Fruit fly (Drosophila melanogaster) whole organism, adult: ENCODE measurements around the gene AGO2.

Source experiments
- CG11617 ChIP-seq: fragments of 200-800 bp; sonication (Bioruptor generic); optimal IDR thresholded peaks from 2 replicates; lab custom pipeline; 2017; ENCODE audit warnings: mild to moderate bottlenecking, missing biosample characterization, missing genetic modification reagents, missing genetic modification characterization
- CG12768 ChIP-seq: fragments of 200-800 bp; sonication (Bioruptor generic); optimal IDR thresholded peaks from 2 replicates; lab custom pipeline; 2017; ENCODE audit warnings: missing biosample characterization, missing genetic modification characterization, mild to moderate bottlenecking, moderate library complexity, missing genetic modification reagents
- CG14711 ChIP-seq: fragments of 200-800 bp; sonication (Bioruptor generic); optimal IDR thresholded peaks from 2 replicates; lab custom pipeline; 2018; ENCODE audit warnings: missing biosample characterization, mild to moderate bottlenecking, missing genetic modification characterization, moderate library complexity
- CG1620 ChIP-seq: fragments of 200-800 bp; sonication (Bioruptor generic); optimal IDR thresholded peaks from 2 replicates; lab custom pipeline; 2016; ENCODE audit warnings: missing biosample characterization, missing genetic modification characterization
- CG33017 ChIP-seq: fragments of 200-800 bp; sonication (Bioruptor generic); optimal IDR thresholded peaks from 2 replicates; lab custom pipeline; 2018; ENCODE audit warnings: missing biosample characterization, mild to moderate bottlenecking, missing genetic modification characterization, moderate library complexity
- CG5204 ChIP-seq: fragments of 200-800 bp; sonication (Bioruptor generic); optimal IDR thresholded peaks from 2 replicates; lab custom pipeline; 2016; ENCODE audit warnings: missing biosample characterization, missing genetic modification characterization
- CG7045 ChIP-seq: fragments of 200-800 bp; sonication (Bioruptor generic); optimal IDR thresholded peaks from 2 replicates; lab custom pipeline; 2017; ENCODE audit warnings: missing biosample characterization, mild to moderate bottlenecking, missing genetic modification characterization
- CG7101 ChIP-seq: fragments of 200-800 bp; sonication (Bioruptor generic); optimal IDR thresholded peaks from 2 replicates; lab custom pipeline; 2018; ENCODE audit warnings: missing biosample characterization, mild to moderate bottlenecking, missing genetic modification characterization, moderate library complexity
- Clk ChIP-seq: fragments of 200-800 bp; sonication (Bioruptor generic); optimal IDR thresholded peaks from 2 replicates; lab custom pipeline; 2017; ENCODE audit warnings: missing biosample characterization, missing genetic modification characterization
- Crg-1 ChIP-seq: fragments of 200-800 bp; sonication (Bioruptor generic); optimal IDR thresholded peaks from 2 replicates; lab custom pipeline; 2016; ENCODE audit warnings: missing biosample characterization, missing genetic modification characterization
- Hr96 ChIP-seq: fragments of 200-800 bp; sonication (Bioruptor generic); optimal IDR thresholded peaks from 2 replicates; lab custom pipeline; 2016; ENCODE audit warnings: missing biosample characterization, missing genetic modification characterization
- Mnt ChIP-seq: fragments of 200-800 bp; sonication (Bioruptor generic); optimal IDR thresholded peaks from 2 replicates; lab custom pipeline; 2016; ENCODE audit warnings: missing biosample characterization, mild to moderate bottlenecking, missing genetic modification characterization
- bab1 ChIP-seq: fragments of 200-800 bp; sonication (Bioruptor generic); optimal IDR thresholded peaks from 3 replicates; lab custom pipeline; 2019; ENCODE audit warnings: missing biosample characterization, mild to moderate bottlenecking, missing genetic modification characterization, moderate library complexity
- cic ChIP-seq: fragments of 200-800 bp; sonication (Bioruptor generic); optimal IDR thresholded peaks from 2 replicates; lab custom pipeline; 2017; ENCODE audit warnings: missing biosample characterization, mild to moderate bottlenecking, missing genetic modification characterization, moderate library complexity
- cnc ChIP-seq, 2 experiments: fragments of >200 bp; optimal IDR thresholded peaks; 2 replicates each; lab custom pipeline; 2017
- kay ChIP-seq: fragments of 200-800 bp; sonication (Bioruptor generic); peaks from one replicate; lab custom pipeline; 2016; ENCODE audit warnings: missing biosample characterization, missing genetic modification characterization, borderline replicate concordance
- ovo ChIP-seq: fragments of 200-800 bp; sonication (Bioruptor generic); optimal IDR thresholded peaks from 2 replicates; lab custom pipeline; 2016; ENCODE audit warnings: missing biosample characterization, missing genetic modification characterization
- pad ChIP-seq: fragments of 200-800 bp; sonication (Bioruptor generic); optimal IDR thresholded peaks from 3 replicates; lab custom pipeline; 2017; ENCODE audit warnings: missing biosample characterization, missing genetic modification characterization, mild to moderate bottlenecking, moderate library complexity, missing genetic modification reagents
- tj ChIP-seq: fragments of 200-800 bp; sonication (Bioruptor generic); optimal IDR thresholded peaks from 3 replicates; lab custom pipeline; 2017; ENCODE audit warnings: missing biosample characterization, mild to moderate bottlenecking, missing genetic modification characterization, moderate library complexity
- toe ChIP-seq: fragments of 200-800 bp; sonication (Bioruptor generic); optimal IDR thresholded peaks from 2 replicates; lab custom pipeline; 2016; ENCODE audit warnings: missing biosample characterization, missing genetic modification characterization

The AGO2 gene

DNA sequence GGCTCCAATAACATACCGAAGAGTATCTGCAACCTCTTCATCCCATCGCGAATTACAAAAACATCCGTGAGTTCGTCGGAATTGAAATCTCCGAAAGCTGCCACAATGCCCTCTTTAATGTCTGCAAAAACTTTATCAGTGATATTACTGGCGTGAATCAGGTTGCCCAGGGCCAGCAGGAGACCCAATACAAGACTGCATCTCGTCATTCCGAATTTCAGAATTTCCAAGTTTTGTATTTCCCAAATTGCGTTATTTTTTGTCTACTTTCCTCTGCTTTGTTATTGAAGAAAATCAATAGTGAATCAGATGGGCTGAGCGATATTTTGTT lies 8.8 kb downstream of the AGO2 start:
- TF ChIP-seq kay (GFP tag; lab: Kevin White, UChicago) (no peak), ovo (GFP tag; lab: Kevin White, UChicago) (no peak), CG5204 (GFP tag; lab: Kevin White, UChicago) (no peak), bab1 (GFP tag; lab: Kevin White, UChicago) (no peak)

dm6 chr3L:15563058-15563850 lies 9.3 kb downstream of the AGO2 start, which contains the start of the genes CG7739 and SCCRO:
Gene CG7739, minus strand, starts transcription at chr3L:15563065.
Gene SCCRO, plus strand, starts transcription at chr3L:15563427.
- TF ChIP-seq CG33017 (tag; lab: Kevin White, UChicago) (peak; percentile 60), CG14711 (tag; lab: Kevin White, UChicago) (peak; percentile 63), pad (peak; percentile 6), CG5204 (GFP tag; lab: Kevin White, UChicago) (no peak), Crg-1 (GFP tag; lab: Kevin White, UChicago) (peak; percentile 3), CG7101 (tag; lab: Kevin White, UChicago) (peak; percentile 75), cic (GFP tag; lab: Kevin White, UChicago) (no peak), CG11617 (GFP tag; lab: Kevin White, UChicago) (peak; percentile 46), cnc (optimal IDR thresholded peaks at IDR 0.05; lab: Kevin White, UChicago) (no peak), tj (GFP tag; lab: Kevin White, UChicago) (no peak), toe (GFP tag; lab: Kevin White, UChicago) (no peak), CG12768 (GFP tag; lab: Kevin White, UChicago) (no peak), bab1 (GFP tag; lab: Kevin White, UChicago) (peak; percentile 45), CG7045 (peak; percentile 39), Mnt (GFP tag; lab: Kevin White, UChicago) (peak; percentile 16), Hr96 (GFP tag; lab: Kevin White, UChicago) (no peak), CG1620 (GFP tag; lab: Kevin White, UChicago) (peak; percentile 65), ovo (GFP tag; lab: Kevin White, UChicago) (peak; percentile 39), Clk (GFP tag; lab: Kevin White, UChicago) (no peak), kay (GFP tag; lab: Kevin White, UChicago) (peak; percentile 94)

DNA sequence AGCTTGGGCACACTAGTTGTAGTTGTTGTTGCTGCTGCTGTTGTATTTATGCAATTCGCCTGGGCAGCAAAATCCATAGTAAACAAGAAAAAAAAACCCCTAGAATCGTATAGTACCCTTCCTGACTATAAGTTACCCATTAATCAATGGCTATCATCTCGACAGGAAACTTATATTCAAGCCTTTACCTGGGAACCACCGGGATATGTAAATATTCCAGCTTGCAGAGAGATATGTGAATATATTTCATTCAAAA lies 9.9 kb downstream of the AGO2 start:
- TF ChIP-seq toe (GFP tag; lab: Kevin White, UChicago), result no peak
- peak; percentile 56 for TF ChIP-seq tj (GFP tag; lab: Kevin White, UChicago)

DNA sequence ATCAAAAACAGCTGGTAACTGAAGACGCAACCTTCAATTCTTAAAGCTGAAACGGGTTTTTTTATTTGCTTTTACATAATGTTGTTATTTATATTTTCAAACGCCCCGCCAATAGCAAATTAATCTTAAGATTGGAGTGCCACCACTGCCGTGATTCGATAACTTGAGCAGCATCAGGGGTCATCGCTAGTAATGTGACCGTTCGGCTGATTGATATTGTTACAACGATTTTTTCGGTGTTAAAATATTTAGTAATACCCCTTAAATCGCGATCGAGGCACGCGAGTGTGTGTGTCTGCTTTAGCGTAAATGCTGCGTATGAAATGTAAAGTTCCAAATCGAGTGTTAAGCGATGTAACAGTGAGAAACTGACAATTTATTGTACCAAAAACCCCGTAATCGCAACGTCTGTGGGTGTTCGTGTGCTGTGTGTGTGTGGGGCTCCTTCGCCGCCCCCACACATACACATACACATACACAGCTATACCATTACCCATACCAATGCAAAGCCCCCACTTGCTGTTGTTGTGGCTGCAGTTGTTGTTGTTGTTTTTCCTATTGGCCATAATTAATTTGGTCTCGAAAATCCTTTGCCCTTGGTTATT lies 12.0 kb downstream of the AGO2 start, which contains the start of gene dop:
Gene dop (plus strand): TSS at position 185 of the 605 bp plus-strand sequence.
- no peak for TF ChIP-seq CG11617 (GFP tag; lab: Kevin White, UChicago)
- TF ChIP-seq CG7101 (tag; lab: Kevin White, UChicago), result no peak
- TF ChIP-seq CG1620 (GFP tag; lab: Kevin White, UChicago), result no peak
- no peak for TF ChIP-seq Clk (GFP tag; lab: Kevin White, UChicago)
- peak; percentile 9 for TF ChIP-seq CG14711 (tag; lab: Kevin White, UChicago)
- no peak for TF ChIP-seq ovo (GFP tag; lab: Kevin White, UChicago)
- TF ChIP-seq CG33017 (tag; lab: Kevin White, UChicago), result no peak
- no peak for TF ChIP-seq tj (GFP tag; lab: Kevin White, UChicago)
- peak; percentile 6 for TF ChIP-seq Mnt (GFP tag; lab: Kevin White, UChicago)
- TF ChIP-seq CG5204 (GFP tag; lab: Kevin White, UChicago), result no peak
- TF ChIP-seq cic (GFP tag; lab: Kevin White, UChicago), result no peak
- peak; percentile 48 for TF ChIP-seq Crg-1 (GFP tag; lab: Kevin White, UChicago)
- no peak for TF ChIP-seq CG7045
- peak; percentile 13 for TF ChIP-seq kay (GFP tag; lab: Kevin White, UChicago)
- peak; percentile 53 for TF ChIP-seq Hr96 (GFP tag; lab: Kevin White, UChicago)
- TF ChIP-seq pad, result peak; percentile 52
- TF ChIP-seq CG12768 (GFP tag; lab: Kevin White, UChicago), result no peak
- no peak for TF ChIP-seq cnc (optimal IDR thresholded peaks at IDR 0.05; lab: Kevin White, UChicago)
- peak; percentile 69 for TF ChIP-seq toe (GFP tag; lab: Kevin White, UChicago)
- peak; percentile 26 for TF ChIP-seq bab1 (GFP tag; lab: Kevin White, UChicago)

dm6 chr3L:15566484-15566955 lies 12.6 kb downstream of the AGO2 start:
- peak; percentile 98 for TF ChIP-seq cic (GFP tag; lab: Kevin White, UChicago)
- TF ChIP-seq CG33017 (tag; lab: Kevin White, UChicago), result peak; percentile 87
- TF ChIP-seq CG7101 (tag; lab: Kevin White, UChicago), result peak; percentile 75
- TF ChIP-seq toe (GFP tag; lab: Kevin White, UChicago), result no peak
- peak; percentile 74 for TF ChIP-seq CG11617 (GFP tag; lab: Kevin White, UChicago)
- TF ChIP-seq CG12768 (GFP tag; lab: Kevin White, UChicago), result peak; percentile 86
- peak; percentile 74 for TF ChIP-seq Mnt (GFP tag; lab: Kevin White, UChicago)
- peak; percentile 59 for TF ChIP-seq Crg-1 (GFP tag; lab: Kevin White, UChicago)
- TF ChIP-seq CG14711 (tag; lab: Kevin White, UChicago), result peak; percentile 51
- peak; percentile 39 for TF ChIP-seq tj (GFP tag; lab: Kevin White, UChicago)
- TF ChIP-seq kay (GFP tag; lab: Kevin White, UChicago), result peak; percentile 92
- TF ChIP-seq bab1 (GFP tag; lab: Kevin White, UChicago), result no peak
- no peak for TF ChIP-seq Hr96 (GFP tag; lab: Kevin White, UChicago)
- TF ChIP-seq Clk (GFP tag; lab: Kevin White, UChicago), result no peak
- peak; percentile 37 for TF ChIP-seq pad
- peak; percentile 69 for TF ChIP-seq CG7045
- peak; percentile 68 for TF ChIP-seq ovo (GFP tag; lab: Kevin White, UChicago)
- TF ChIP-seq cnc (optimal IDR thresholded peaks at IDR 0.05; lab: Kevin White, UChicago), result no peak
- peak; percentile 54 for TF ChIP-seq CG1620 (GFP tag; lab: Kevin White, UChicago)
- TF ChIP-seq CG5204 (GFP tag; lab: Kevin White, UChicago), result no peak
